Fruit fly (Drosophila melanogaster) whole organism, prepupa: ENCODE results near the gene bsk.

Experiments used
- CG10631 ChIP-seq: fragments of 200-800 bp; sonication (Bioruptor generic); optimal IDR thresholded peaks from 2 replicates; lab custom pipeline; 2016; ENCODE audit warnings: missing biosample characterization, missing genetic modification characterization
- CG10669 ChIP-seq: fragments of 200-800 bp; sonication (Bioruptor generic); optimal IDR thresholded peaks from 3 replicates; lab custom pipeline; 2018; ENCODE audit warnings: missing biosample characterization, mild to moderate bottlenecking, missing genetic modification characterization, moderate library complexity
- CG11762 ChIP-seq: fragments of 200-800 bp; sonication (Bioruptor generic); optimal IDR thresholded peaks from 3 replicates; lab custom pipeline; 2016; ENCODE audit warnings: missing biosample characterization, missing genetic modification characterization; ENCODE audit not compliant: insufficient read depth
- CG15336 ChIP-seq: fragments of 200-800 bp; sonication (Bioruptor generic); IDR thresholded peaks from 2 replicates; pipeline ENCODE4 v1.3.6; 2022; ENCODE audit warnings: missing biosample characterization, missing genetic modification characterization
- CG16779 ChIP-seq: fragments of 200-800 bp; sonication (Bioruptor generic); optimal IDR thresholded peaks from 3 replicates; lab custom pipeline; 2017; ENCODE audit warnings: missing biosample characterization, mild to moderate bottlenecking, missing genetic modification characterization
- CG31627 ChIP-seq: fragments of 200-800 bp; sonication (Bioruptor generic); optimal IDR thresholded peaks from 3 replicates; lab custom pipeline; 2016; ENCODE audit warnings: missing biosample characterization, missing genetic modification characterization
- CG32006 ChIP-seq: fragments of 200-800 bp; sonication (Bioruptor generic); optimal IDR thresholded peaks from 3 replicates; lab custom pipeline; 2017; ENCODE audit warnings: missing biosample characterization, mild to moderate bottlenecking, missing genetic modification characterization
- CG34406 ChIP-seq: fragments of 200-800 bp; sonication (Bioruptor generic); optimal IDR thresholded peaks from 3 replicates; lab custom pipeline; 2016; ENCODE audit warnings: missing biosample characterization, missing genetic modification characterization
- CG4318 ChIP-seq: fragments of 200-800 bp; sonication (Bioruptor generic); optimal IDR thresholded peaks from 3 replicates; lab custom pipeline; 2017; ENCODE audit warnings: missing biosample characterization, mild to moderate bottlenecking, missing genetic modification characterization
- CG6163 ChIP-seq: fragments of 200-800 bp; sonication (Bioruptor generic); IDR thresholded peaks from 3 replicates; pipeline ENCODE4 v1.3.6; 2022; ENCODE audit warnings: missing biosample characterization, missing genetic modification characterization
- CG6808 ChIP-seq: fragments of 200-800 bp; sonication (Bioruptor generic); optimal IDR thresholded peaks from 3 replicates; lab custom pipeline; 2017; ENCODE audit warnings: missing biosample characterization, missing genetic modification characterization, mild to moderate bottlenecking, moderate library complexity, missing genetic modification reagents
- CG7368 ChIP-seq: fragments of 200-800 bp; sonication (Bioruptor generic); optimal IDR thresholded peaks from 3 replicates; lab custom pipeline; 2016; ENCODE audit warnings: missing biosample characterization, missing genetic modification characterization
- CG8319 ChIP-seq: fragments of 200-800 bp; sonication (Bioruptor generic); optimal IDR thresholded peaks from 3 replicates; lab custom pipeline; 2016; ENCODE audit warnings: missing biosample characterization, missing genetic modification characterization
- CG9139 ChIP-seq: fragments of 200-800 bp; sonication (Bioruptor generic); optimal IDR thresholded peaks from 3 replicates; lab custom pipeline; 2017; ENCODE audit warnings: missing biosample characterization, mild to moderate bottlenecking, missing genetic modification characterization
- Eip78C ChIP-seq: fragments of 200-800 bp; sonication (Bioruptor generic); peaks from one replicate; lab custom pipeline; 2016; ENCODE audit warnings: missing biosample characterization, missing genetic modification characterization
- Eip93F ChIP-seq: fragments of 200-800 bp; sonication (Bioruptor generic); optimal IDR thresholded peaks from 2 replicates; lab custom pipeline; 2016; ENCODE audit warnings: missing biosample characterization, mild to moderate bottlenecking, missing genetic modification characterization
- Ets21C ChIP-seq: fragments of 200-800 bp; sonication (Bioruptor generic); optimal IDR thresholded peaks from 3 replicates; lab custom pipeline; 2016; ENCODE audit warnings: missing biosample characterization, missing genetic modification characterization
- Lpt ChIP-seq: fragments of 200-800 bp; sonication (Bioruptor generic); optimal IDR thresholded peaks from 3 replicates; lab custom pipeline; 2016; ENCODE audit warnings: missing biosample characterization, missing genetic modification characterization
- Met ChIP-seq: fragments of 200-800 bp; sonication (Bioruptor generic); optimal IDR thresholded peaks from 3 replicates; lab custom pipeline; 2016; ENCODE audit warnings: missing biosample characterization, missing genetic modification characterization
- Smox ChIP-seq: fragments of 200-800 bp; sonication (Bioruptor generic); optimal IDR thresholded peaks from 3 replicates; lab custom pipeline; 2016; ENCODE audit warnings: missing biosample characterization, missing genetic modification characterization
- Sox102F ChIP-seq: fragments of 200-800 bp; sonication (Bioruptor generic); optimal IDR thresholded peaks from 2 replicates; lab custom pipeline; 2016; ENCODE audit warnings: missing biosample characterization, mild to moderate bottlenecking, missing genetic modification characterization
- Sox15 ChIP-seq: fragments of 200-800 bp; sonication (Bioruptor generic); optimal IDR thresholded peaks from 3 replicates; lab custom pipeline; 2016; ENCODE audit warnings: missing biosample characterization, missing genetic modification characterization
- achi ChIP-seq: fragments of 200-800 bp; sonication (Bioruptor generic); optimal IDR thresholded peaks from 3 replicates; lab custom pipeline; 2016; ENCODE audit warnings: missing biosample characterization, missing genetic modification characterization
- dac ChIP-seq: fragments of 200-800 bp; sonication (Bioruptor generic); optimal IDR thresholded peaks from 2 replicates; lab custom pipeline; 2017; ENCODE audit warnings: missing biosample characterization, mild to moderate bottlenecking, missing genetic modification characterization
- dsx ChIP-seq: fragments of 200-800 bp; optimal IDR thresholded peaks from 3 replicates; lab custom pipeline; 2019; ENCODE audit warnings: missing biosample characterization, mild to moderate bottlenecking, missing genetic modification characterization, moderate library complexity; ENCODE audit not compliant: poor library complexity, severe bottlenecking
- esn ChIP-seq: fragments of 200-800 bp; sonication (Bioruptor generic); optimal IDR thresholded peaks from 2 replicates; lab custom pipeline; 2016; ENCODE audit warnings: missing biosample characterization, mild to moderate bottlenecking, missing genetic modification characterization, moderate library complexity
- fd59A ChIP-seq: fragments of 200-800 bp; sonication (Bioruptor generic); optimal IDR thresholded peaks from 2 replicates; lab custom pipeline; 2017; ENCODE audit warnings: missing biosample characterization, mild to moderate bottlenecking, missing genetic modification characterization, missing genetic modification reagents
- fd85E ChIP-seq: fragments of 200-800 bp; sonication (Bioruptor generic); optimal IDR thresholded peaks from 3 replicates; lab custom pipeline; 2016; ENCODE audit warnings: missing biosample characterization, missing genetic modification characterization
- fkh ChIP-seq: fragments of 200-800 bp; sonication (Bioruptor generic); optimal IDR thresholded peaks from 3 replicates; lab custom pipeline; 2017; ENCODE audit warnings: missing biosample characterization, mild to moderate bottlenecking, missing genetic modification characterization, moderate library complexity
- lz ChIP-seq: fragments of 200-800 bp; sonication (Bioruptor generic); optimal IDR thresholded peaks from 3 replicates; lab custom pipeline; 2016; ENCODE audit warnings: missing biosample characterization, missing genetic modification characterization
- net ChIP-seq: fragments of 200-800 bp; sonication (Bioruptor generic); optimal IDR thresholded peaks from 3 replicates; lab custom pipeline; 2016; ENCODE audit warnings: missing biosample characterization, missing genetic modification characterization
- pdm3 ChIP-seq: fragments of 200-800 bp; sonication (Bioruptor generic); optimal IDR thresholded peaks from 3 replicates; lab custom pipeline; 2016; ENCODE audit warnings: missing biosample characterization, missing genetic modification characterization
- salr ChIP-seq, 2 experiments: fragments of 200-800 bp; sonication (Bioruptor generic); optimal IDR thresholded peaks; 3 replicates each; lab custom pipeline; 2016 to 2018; ENCODE audit warnings: missing biosample characterization in 2 of 2, missing genetic modification characterization in 2 of 2, mild to moderate bottlenecking in 1 of 2
- ss ChIP-seq, 2 experiments: fragments of 200-800 bp; sonication (Bioruptor generic); optimal IDR thresholded peaks; 2 replicates in 1 of 2; 3 replicates in 1 of 2; lab custom pipeline; 2017 to 2018; ENCODE audit warnings: mild to moderate bottlenecking in 2 of 2, missing biosample characterization in 2 of 2, missing genetic modification characterization in 2 of 2, moderate library complexity in 1 of 2
- svp ChIP-seq: fragments of 200-800 bp; sonication (Bioruptor generic); peaks from one replicate; lab custom pipeline; 2016; ENCODE audit warnings: missing biosample characterization, missing genetic modification characterization
- topi ChIP-seq: fragments of 200-800 bp; sonication (Bioruptor generic); optimal IDR thresholded peaks from 3 replicates; lab custom pipeline; 2016; ENCODE audit warnings: missing biosample characterization, missing genetic modification characterization

Gene bsk

DNA sequence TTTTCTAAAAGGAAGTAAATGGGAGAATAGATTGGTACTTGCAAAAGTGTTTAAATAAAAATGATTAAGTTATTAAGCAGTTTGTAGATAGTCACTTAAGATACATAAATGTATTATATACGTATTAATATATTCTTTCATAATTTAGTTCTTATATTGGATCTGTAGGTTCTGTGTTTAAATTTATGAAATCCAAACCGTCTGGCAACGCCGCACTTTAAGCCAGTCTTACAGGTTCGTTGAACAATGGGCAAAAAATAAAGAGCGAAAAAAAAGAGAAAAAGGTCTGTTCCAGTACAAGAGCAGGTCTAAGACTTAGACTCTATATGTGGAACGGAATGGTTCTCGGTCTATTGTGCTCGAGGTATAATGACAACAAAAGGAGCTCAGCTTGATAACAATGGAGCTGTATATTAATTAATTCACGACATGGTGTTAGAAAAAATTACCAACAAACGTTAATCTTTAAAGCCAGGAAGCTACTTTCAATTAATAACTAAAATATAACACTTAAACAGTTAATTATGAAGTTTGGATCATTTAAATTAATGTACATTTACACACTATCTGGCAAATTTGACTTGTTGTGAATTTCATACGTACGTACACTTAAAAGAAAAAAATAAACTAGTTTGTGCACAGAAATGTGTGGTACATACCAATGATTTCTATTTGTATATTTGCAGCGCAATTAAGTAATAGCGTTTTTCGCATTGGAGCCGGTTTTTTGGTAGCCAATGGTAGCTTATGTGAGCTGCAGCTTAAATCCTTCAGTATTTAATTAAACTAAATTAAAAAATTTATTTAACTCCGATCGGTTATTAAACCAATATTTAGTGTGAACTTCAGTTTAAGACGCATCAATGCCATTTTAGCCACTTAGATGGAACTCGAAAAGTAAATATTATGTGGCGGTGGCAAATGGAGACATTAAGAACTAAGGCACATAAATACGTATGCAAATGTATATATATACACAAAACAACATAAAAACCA lies 41.2 kb downstream of the bsk start, which contains the start of gene CG5731:
Gene CG5731 (minus strand): TSS at position 946 of the 996 bp plus-strand sequence.
- no peak for TF ChIP-seq dsx (GFP tag; lab: Kevin White, UChicago)
- no peak for TF ChIP-seq CG34406
- TF ChIP-seq CG6808 (GFP tag; lab: Kevin White, UChicago): no peak
- TF ChIP-seq topi (GFP tag; lab: Kevin White, UChicago): no peak
- TF ChIP-seq salr (GFP tag; optimal IDR thresholded peaks at IDR 0.05; lab: Kevin White, UChicago): no peak
- TF ChIP-seq Sox15 (GFP tag; lab: Kevin White, UChicago): no peak
- peak; percentile 41 for TF ChIP-seq fkh (GFP tag; lab: Kevin White, UChicago)
- no peak for TF ChIP-seq CG4318 (GFP tag; lab: Kevin White, UChicago)
- peak; percentile 31 for TF ChIP-seq CG10631
- no peak for TF ChIP-seq fd59A
- TF ChIP-seq fd85E (GFP tag; lab: Kevin White, UChicago): no peak
- TF ChIP-seq Eip93F (GFP tag; lab: Kevin White, UChicago): no peak
- TF ChIP-seq Met (GFP tag; lab: Kevin White, UChicago): no peak
- TF ChIP-seq CG9139 (GFP tag; lab: Kevin White, UChicago): no peak
- TF ChIP-seq CG6163 (GFP tag; lab: Robert Waterston, UW): no peak
- TF ChIP-seq svp: no peak
- peak; percentile 70 for TF ChIP-seq Eip78C (GFP tag; lab: Kevin White, UChicago)

dm6 chr2L:10206633-10207162 lies 43.6 kb downstream of the bsk start, which contains the start of gene Snx17:
Gene Snx17 (minus strand): TSS chr2L:10206961.
- TF ChIP-seq Smox (GFP tag; lab: Kevin White, UChicago) (no peak), CG15336 (GFP tag; lab: Robert Waterston, UW) (no peak), CG6163 (GFP tag; lab: Robert Waterston, UW) (no peak), net (no peak), esn (no peak), CG11762 (GFP tag; lab: Kevin White, UChicago) (no peak), CG10669 (GFP tag; lab: Kevin White, UChicago) (no peak), CG10631 (no peak), pdm3 (GFP tag; lab: Kevin White, UChicago) (no peak), CG9139 (GFP tag; lab: Kevin White, UChicago) (no peak), dac (GFP tag; lab: Kevin White, UChicago) (no peak), ss (GFP tag; optimal IDR thresholded peaks at IDR 0.05; lab: Kevin White, UChicago) (no peak), CG32006 (GFP tag; lab: Kevin White, UChicago) (no peak), Sox102F (GFP tag; lab: Kevin White, UChicago) (no peak), achi (GFP tag; lab: Kevin White, UChicago) (no peak), Met (GFP tag; lab: Kevin White, UChicago) (no peak), lz (GFP tag; lab: Kevin White, UChicago) (no peak)

dm6 chr2L:10205940-10206339 lies 44.4 kb downstream of the bsk start:
- TF ChIP-seq CG31627 (GFP tag; lab: Kevin White, UChicago): no peak
- no peak for TF ChIP-seq CG4318 (GFP tag; lab: Kevin White, UChicago)
- no peak for TF ChIP-seq Ets21C (GFP tag; lab: Kevin White, UChicago)
- TF ChIP-seq CG15336 (GFP tag; lab: Robert Waterston, UW): no peak
- no peak for TF ChIP-seq CG16779 (tag; lab: Kevin White, UChicago)
- TF ChIP-seq CG8319 (GFP tag; lab: Kevin White, UChicago): no peak
- no peak for TF ChIP-seq Sox102F (GFP tag; lab: Kevin White, UChicago)
- no peak for TF ChIP-seq CG7368
- TF ChIP-seq salr (GFP tag; optimal IDR thresholded peaks at IDR 0.05; lab: Kevin White, UChicago): no peak
- TF ChIP-seq Smox (GFP tag; lab: Kevin White, UChicago): no peak
- TF ChIP-seq fd59A: no peak
- no peak for TF ChIP-seq CG10631
- TF ChIP-seq Lpt (GFP tag; lab: Kevin White, UChicago): no peak
